Fruit fly (Drosophila melanogaster) whole organism, embryonic: ENCODE results near the gene Hasp.

Source experiments
- Adf1 ChIP-seq: fragments of 200-800 bp; sonication (Bioruptor generic); IDR thresholded peaks from 2 replicates; pipeline ENCODE4 v1.3.6; 2022; ENCODE audit warnings: missing biosample characterization, missing genetic modification characterization
- Bgb ChIP-seq: fragments of 200-800 bp; sonication (Bioruptor generic); IDR thresholded peaks from 2 replicates; pipeline ENCODE4 v1.3.6; 2022; ENCODE audit warnings: missing biosample characterization, missing genetic modification characterization; ENCODE audit not compliant: partially characterized antibody
- CG10209 ChIP-seq: fragments of 200-800 bp; sonication (Bioruptor generic); optimal IDR thresholded peaks from 3 replicates; lab custom pipeline; 2017; ENCODE audit warnings: missing biosample characterization, mild to moderate bottlenecking, missing genetic modification characterization, missing genetic modification reagents
- CG12104 ChIP-seq: fragments of 200-800 bp; sonication (Bioruptor generic); optimal IDR thresholded peaks from 3 replicates; lab custom pipeline; 2016; ENCODE audit warnings: missing biosample characterization, missing genetic modification characterization
- CG13123 ChIP-seq: fragments of 200-800 bp; sonication (Bioruptor generic); optimal IDR thresholded peaks from 2 replicates; lab custom pipeline; 2016; ENCODE audit warnings: missing biosample characterization, missing genetic modification characterization
- CG13287 ChIP-seq: fragments of 200-800 bp; sonication (Bioruptor generic); IDR thresholded peaks from 2 replicates; pipeline ENCODE4 v1.3.6; 2022; ENCODE audit warnings: missing biosample characterization, missing genetic modification characterization; ENCODE audit not compliant: partially characterized antibody
- CG13424 ChIP-seq: fragments of 200-800 bp; sonication (Bioruptor generic); optimal IDR thresholded peaks from 2 replicates; lab custom pipeline; 2019; ENCODE audit warnings: missing biosample characterization, mild to moderate bottlenecking, missing genetic modification characterization, moderate library complexity
- CG14965 ChIP-seq: fragments of 200-800 bp; sonication (Bioruptor generic); optimal IDR thresholded peaks from 2 replicates; lab custom pipeline; 2016; ENCODE audit warnings: missing biosample characterization, missing genetic modification characterization, borderline replicate concordance
- CG1602 ChIP-seq: fragments of 200-800 bp; sonication (Bioruptor generic); optimal IDR thresholded peaks from 3 replicates; lab custom pipeline; 2016; ENCODE audit warnings: missing biosample characterization, missing genetic modification characterization
- CG16813 ChIP-seq: fragments of 200-800 bp; sonication (Bioruptor generic); IDR thresholded peaks from 3 replicates; pipeline ENCODE4 v1.3.6; 2022; ENCODE audit warnings: missing biosample characterization, missing genetic modification characterization; ENCODE audit not compliant: partially characterized antibody
- CG16815 ChIP-seq: fragments of 200-800 bp; sonication (Bioruptor generic); optimal IDR thresholded peaks from 3 replicates; lab custom pipeline; 2017; ENCODE audit warnings: missing biosample characterization, mild to moderate bottlenecking, missing genetic modification characterization
- CG17186 ChIP-seq: fragments of 200-800 bp; sonication (Bioruptor generic); optimal IDR thresholded peaks from 3 replicates; lab custom pipeline; 2017; ENCODE audit warnings: missing biosample characterization, missing genetic modification reagents, missing genetic modification characterization
- CG17361 ChIP-seq: fragments of 200-800 bp; sonication (Bioruptor generic); IDR thresholded peaks from 3 replicates; pipeline ENCODE4 v1.3.6; 2022; ENCODE audit warnings: missing biosample characterization, missing genetic modification characterization
- CG18262 ChIP-seq: fragments of 200-800 bp; optimal IDR thresholded peaks from 3 replicates; lab custom pipeline; 2019; ENCODE audit warnings: missing biosample characterization, mild to moderate bottlenecking, missing genetic modification characterization, moderate library complexity
- CG2712 ChIP-seq: fragments of 200-800 bp; optimal IDR thresholded peaks from 3 replicates; lab custom pipeline; 2019; ENCODE audit warnings: missing biosample characterization, mild to moderate bottlenecking, missing genetic modification characterization, moderate library complexity
- CG3163 ChIP-seq: fragments of 200-800 bp; sonication (Bioruptor generic); optimal IDR thresholded peaks from 3 replicates; lab custom pipeline; 2016; ENCODE audit warnings: missing biosample characterization, missing genetic modification characterization
- CG3995 ChIP-seq: fragments of 200-800 bp; sonication (Bioruptor generic); optimal IDR thresholded peaks from 3 replicates; lab custom pipeline; 2016; ENCODE audit warnings: missing biosample characterization, missing genetic modification characterization
- CG4404 ChIP-seq: fragments of 200-800 bp; sonication (Bioruptor generic); IDR thresholded peaks from 2 replicates; pipeline ENCODE4 v1.3.6; 2022; ENCODE audit warnings: missing biosample characterization, missing genetic modification characterization
- CG6272 ChIP-seq: fragments of 200-800 bp; sonication (Bioruptor generic); IDR thresholded peaks from 2 replicates; pipeline ENCODE4 v1.3.6; 2022; ENCODE audit warnings: missing biosample characterization, missing genetic modification characterization
- CG6689 ChIP-seq: fragments of 200-800 bp; sonication (Bioruptor generic); IDR thresholded peaks from 2 replicates; pipeline ENCODE4 v1.3.6; 2022; ENCODE audit warnings: missing biosample characterization, missing genetic modification characterization
- CG7357 ChIP-seq: fragments of 200-800 bp; sonication (Bioruptor generic); IDR thresholded peaks from 3 replicates; pipeline ENCODE4 v1.3.6; 2022; ENCODE audit warnings: missing biosample characterization, missing genetic modification characterization
- CG7556 ChIP-seq: fragments of 200-800 bp; sonication (Bioruptor generic); optimal IDR thresholded peaks from 2 replicates; lab custom pipeline; 2017; ENCODE audit warnings: missing biosample characterization, mild to moderate bottlenecking, missing genetic modification characterization
- CG7987 ChIP-seq: fragments of 200-800 bp; sonication (Bioruptor generic); optimal IDR thresholded peaks from 2 replicates; lab custom pipeline; 2018; ENCODE audit warnings: missing biosample characterization, mild to moderate bottlenecking, missing genetic modification characterization, moderate library complexity
- CG8478 ChIP-seq: fragments of >200 bp; optimal IDR thresholded peaks from 2 replicates; lab custom pipeline; 2018
- CG9727 ChIP-seq: fragments of 200-800 bp; sonication (Bioruptor generic); optimal IDR thresholded peaks from 3 replicates; lab custom pipeline; 2017; ENCODE audit warnings: missing biosample characterization, mild to moderate bottlenecking, missing genetic modification characterization
- Chrac-16 ChIP-seq: fragments of 200-800 bp; sonication (Bioruptor generic); optimal IDR thresholded peaks from 3 replicates; lab custom pipeline; 2016; ENCODE audit warnings: missing biosample characterization, missing genetic modification characterization
- CrebB ChIP-seq: fragments of 200-800 bp; sonication (Bioruptor generic); optimal IDR thresholded peaks from 3 replicates; lab custom pipeline; 2018; ENCODE audit warnings: missing biosample characterization, mild to moderate bottlenecking, missing genetic modification characterization
- D19B ChIP-seq: fragments of 200-800 bp; sonication (Bioruptor generic); optimal IDR thresholded peaks from 2 replicates; lab custom pipeline; 2017; ENCODE audit warnings: missing biosample characterization, mild to moderate bottlenecking, missing genetic modification characterization
- Dbx ChIP-seq: fragments of 200-800 bp; sonication (Bioruptor generic); IDR thresholded peaks from 3 replicates; pipeline ENCODE4 v1.3.6; 2022; ENCODE audit warnings: missing biosample characterization, missing genetic modification characterization
- Dref ChIP-seq: fragments of 200-800 bp; sonication (Bioruptor generic); IDR thresholded peaks from 2 replicates; pipeline ENCODE4 v1.3.6; 2022; ENCODE audit warnings: missing biosample characterization, missing genetic modification characterization
- Fer3 ChIP-seq: fragments of 200-800 bp; sonication (Bioruptor generic); optimal IDR thresholded peaks from 2 replicates; lab custom pipeline; 2018; ENCODE audit warnings: missing biosample characterization, mild to moderate bottlenecking, missing genetic modification characterization, moderate library complexity
- H15 ChIP-seq: fragments of 200-800 bp; sonication (Bioruptor generic); IDR thresholded peaks from 3 replicates; pipeline ENCODE4 v1.3.6; 2022; ENCODE audit warnings: missing biosample characterization, missing genetic modification characterization
- Hmr ChIP-seq: fragments of 200-800 bp; sonication (Bioruptor generic); optimal IDR thresholded peaks from 3 replicates; lab custom pipeline; 2017; ENCODE audit warnings: mild to moderate bottlenecking, missing biosample characterization, missing genetic modification reagents, missing genetic modification characterization
- Kr ChIP-seq: fragments of 200-800 bp; sonication (Bioruptor generic); optimal IDR thresholded peaks from 2 replicates; lab custom pipeline; 2017; ENCODE audit warnings: missing biosample characterization, mild to moderate bottlenecking, missing genetic modification characterization
- Lhr ChIP-seq: fragments of 200-800 bp; sonication (Bioruptor generic); optimal IDR thresholded peaks from 3 replicates; lab custom pipeline; 2017; ENCODE audit warnings: mild to moderate bottlenecking, missing biosample characterization, missing genetic modification reagents, missing genetic modification characterization
- NfI ChIP-seq: fragments of 200-800 bp; sonication (Bioruptor generic); optimal IDR thresholded peaks from 3 replicates; lab custom pipeline; 2018; ENCODE audit warnings: missing biosample characterization, mild to moderate bottlenecking, missing genetic modification characterization, moderate library complexity
- ase ChIP-seq: fragments of 200-800 bp; sonication (Bioruptor generic); IDR thresholded peaks from 3 replicates; pipeline ENCODE4 v1.3.6; 2022; ENCODE audit warnings: missing biosample characterization, missing genetic modification characterization
- bab2 ChIP-seq: fragments of 200-800 bp; sonication (Bioruptor generic); optimal IDR thresholded peaks from 2 replicates; lab custom pipeline; 2016; ENCODE audit warnings: missing biosample characterization, missing genetic modification characterization
- bcd ChIP-seq: fragments of 200-800 bp; sonication (Bioruptor generic); optimal IDR thresholded peaks from 2 replicates; lab custom pipeline; 2017; ENCODE audit warnings: missing biosample characterization, mild to moderate bottlenecking, missing genetic modification characterization
- fd102C ChIP-seq: fragments of 200-800 bp; sonication (Bioruptor generic); optimal IDR thresholded peaks from 2 replicates; lab custom pipeline; 2018; ENCODE audit warnings: missing biosample characterization, mild to moderate bottlenecking, missing genetic modification characterization, moderate library complexity
- fd3F ChIP-seq: fragments of 200-800 bp; sonication (Bioruptor generic); optimal IDR thresholded peaks from 2 replicates; lab custom pipeline; 2018; ENCODE audit warnings: missing biosample characterization, mild to moderate bottlenecking, missing genetic modification characterization, moderate library complexity
- fd96Cb ChIP-seq: fragments of 200-800 bp; sonication (Bioruptor generic); optimal IDR thresholded peaks from 2 replicates; lab custom pipeline; 2018; ENCODE audit warnings: missing biosample characterization, mild to moderate bottlenecking, missing genetic modification characterization, moderate library complexity
- fu2 ChIP-seq: fragments of 200-800 bp; sonication (Bioruptor generic); optimal IDR thresholded peaks from 2 replicates; lab custom pipeline; 2016; ENCODE audit warnings: missing biosample characterization, missing genetic modification characterization
- grau ChIP-seq: fragments of 200-800 bp; optimal IDR thresholded peaks from 3 replicates; lab custom pipeline; 2019; ENCODE audit warnings: missing biosample characterization, mild to moderate bottlenecking, missing genetic modification characterization, moderate library complexity
- gsb-n ChIP-seq: fragments of 200-800 bp; sonication (Bioruptor generic); optimal IDR thresholded peaks from 3 replicates; lab custom pipeline; 2018; ENCODE audit warnings: missing biosample characterization, mild to moderate bottlenecking, missing genetic modification characterization
- jigr1 ChIP-seq: fragments of 200-800 bp; sonication (Bioruptor generic); IDR thresholded peaks from 3 replicates; pipeline ENCODE4 v1.3.6; 2022; ENCODE audit warnings: missing biosample characterization, missing genetic modification characterization
- kay ChIP-seq: fragments of 200-800 bp; sonication (Bioruptor generic); optimal IDR thresholded peaks from 2 replicates; lab custom pipeline; 2016; ENCODE audit warnings: missing biosample characterization, missing genetic modification characterization
- ken ChIP-seq: fragments of 200-800 bp; sonication (Bioruptor generic); IDR thresholded peaks from 3 replicates; pipeline ENCODE4 v1.3.6; 2022; ENCODE audit warnings: missing biosample characterization, missing genetic modification characterization
- pros ChIP-seq: fragments of 200-800 bp; sonication (Bioruptor generic); optimal IDR thresholded peaks from 3 replicates; lab custom pipeline; 2019; ENCODE audit warnings: missing biosample characterization, mild to moderate bottlenecking, missing genetic modification characterization, moderate library complexity
- tgo ChIP-seq: fragments of 200-800 bp; sonication (Bioruptor generic); IDR thresholded peaks from 3 replicates; pipeline ENCODE4 v1.3.6; 2022; ENCODE audit warnings: missing biosample characterization, missing genetic modification characterization
- tin ChIP-seq: fragments of 200-800 bp; sonication (Bioruptor generic); optimal IDR thresholded peaks from 3 replicates; lab custom pipeline; 2016; ENCODE audit warnings: missing biosample characterization, missing genetic modification characterization
- vvl ChIP-seq: fragments of 200-800 bp; sonication (Bioruptor generic); IDR thresholded peaks from 2 replicates; pipeline ENCODE4 v1.3.6; 2022; ENCODE audit warnings: missing biosample characterization, missing genetic modification characterization

The Hasp gene

DNA sequence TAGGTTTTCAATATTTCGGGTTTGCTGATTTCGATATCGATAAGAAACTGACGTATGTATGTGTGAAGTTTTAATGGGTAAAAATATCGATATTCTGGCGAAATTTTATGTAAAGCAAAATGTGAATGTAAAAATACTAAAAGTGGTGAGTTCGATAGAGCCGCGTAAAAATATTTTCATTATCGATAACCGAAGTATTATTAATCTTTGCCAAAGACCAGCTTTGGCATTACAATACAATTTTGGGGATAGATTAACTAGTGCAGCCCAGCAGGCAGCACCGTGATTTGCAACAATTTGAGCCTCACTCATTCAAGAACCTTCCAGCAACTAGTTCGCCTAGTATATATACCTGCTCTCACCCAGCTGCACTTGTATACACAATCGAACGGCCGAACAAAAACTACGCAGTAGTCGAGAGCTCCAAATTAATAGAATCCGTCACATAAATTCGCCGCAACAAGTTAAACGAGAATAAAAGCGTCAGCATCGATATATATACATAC lies 25.3 kb upstream of the Hasp start:
- TF ChIP-seq vvl = peak; percentile 22; the same call in 1 of the 2 replicates
- TF ChIP-seq NfI = no peak
- TF ChIP-seq CG3163 (GFP tag; lab: Kevin White, UChicago) = no peak
- no peak for TF ChIP-seq Fer3 (tag; lab: Kevin White, UChicago)
- peak; percentile 93 for TF ChIP-seq Bgb
- TF ChIP-seq Adf1 (GFP tag; lab: Robert Waterston, UW) = no peak
- no peak for TF ChIP-seq Lhr (GFP tag; lab: Kevin White, UChicago)
- no peak for TF ChIP-seq Chrac-16 (GFP tag; lab: Kevin White, UChicago)
- no peak for TF ChIP-seq tgo
- TF ChIP-seq CrebB (tag; lab: Kevin White, UChicago) = no peak
- TF ChIP-seq CG16815 = no peak
- TF ChIP-seq H15 (GFP tag; lab: Robert Waterston, UW) = no peak
- no peak for TF ChIP-seq fd96Cb (tag; lab: Kevin White, UChicago)
- no peak for TF ChIP-seq D19B (GFP tag; lab: Kevin White, UChicago)
- TF ChIP-seq bab2 = no peak
- TF ChIP-seq fu2 (GFP tag; lab: Kevin White, UChicago) = no peak
- peak; percentile 92 for TF ChIP-seq Dref (GFP tag; lab: Robert Waterston, UW)
- no peak for TF ChIP-seq CG6272 (GFP tag; lab: Robert Waterston, UW)
- no peak for TF ChIP-seq fd3F (GFP tag; lab: Kevin White, UChicago)
- TF ChIP-seq kay (GFP tag; lab: Kevin White, UChicago) = no peak
- TF ChIP-seq Dbx (GFP tag; lab: Robert Waterston, UW) = no peak
- peak; percentile 99 for TF ChIP-seq CG3995 (GFP tag; lab: Kevin White, UChicago)
- no peak for TF ChIP-seq CG7987 (GFP tag; lab: Kevin White, UChicago)
- no peak for TF ChIP-seq CG12104 (GFP tag; lab: Kevin White, UChicago)
- no peak for TF ChIP-seq bcd
- no peak for TF ChIP-seq gsb-n (tag; lab: Kevin White, UChicago)
- TF ChIP-seq CG13123 (GFP tag; lab: Kevin White, UChicago) = no peak
- no peak for TF ChIP-seq pros (GFP tag; lab: Kevin White, UChicago)
- no peak for TF ChIP-seq CG17186
- TF ChIP-seq ken (GFP tag; lab: Robert Waterston, UW) = no peak
- no peak for TF ChIP-seq jigr1 (GFP tag; lab: Robert Waterston, UW)
- TF ChIP-seq CG9727 = no peak
- no peak for TF ChIP-seq Kr (GFP tag; lab: Kevin White, UChicago)
- TF ChIP-seq grau (tag; lab: Kevin White, UChicago) = peak; percentile 6
- TF ChIP-seq CG10209 (GFP tag; lab: Kevin White, UChicago) = no peak
- TF ChIP-seq ase = no peak
- TF ChIP-seq CG13287 = peak; percentile 96
- peak; percentile 33 for TF ChIP-seq CG2712 (tag; lab: Kevin White, UChicago)
- TF ChIP-seq CG13424 (tag; lab: Kevin White, UChicago) = no peak
- no peak for TF ChIP-seq CG18262 (tag; lab: Kevin White, UChicago)
- no peak for TF ChIP-seq CG4404 (GFP tag; lab: Robert Waterston, UW)
- TF ChIP-seq CG6689 = no peak
- peak; percentile 89 for TF ChIP-seq CG16813 (GFP tag; lab: Robert Waterston, UW)
- no peak for TF ChIP-seq CG14965 (GFP tag; lab: Kevin White, UChicago)
- no peak for TF ChIP-seq CG1602 (GFP tag; lab: Kevin White, UChicago)
- TF ChIP-seq CG8478 (lab: Kevin White, UChicago) = no peak
- TF ChIP-seq CG17361 (GFP tag; lab: Robert Waterston, UW) = no peak
- peak; percentile 28 for TF ChIP-seq Hmr
- TF ChIP-seq CG7556 (GFP tag; lab: Kevin White, UChicago) = no peak
- no peak for TF ChIP-seq CG7357 (GFP tag; lab: Robert Waterston, UW)
- TF ChIP-seq tin (GFP tag; lab: Kevin White, UChicago) = no peak
- no peak for TF ChIP-seq fd102C
